Worm (Caenorhabditis elegans) whole organism, early embryonic: ENCODE results near the gene gcst-1.
"Not testable (repeated sequence)": the region's sequence is repeated elsewhere in the genome, so short reads cannot be mapped to it uniquely, and the experiment has no call there.

Source experiments
- B0310.2 ChIP-seq: sonication (generic microtip); optimal IDR thresholded peaks from 2 replicates; lab custom pipeline; 2016; ENCODE audit warnings: mild to moderate bottlenecking, missing genetic modification characterization, missing compliant biosample characterization
- F13C5.2 ChIP-seq: sonication (generic microtip); optimal IDR thresholded peaks from 2 replicates; lab custom pipeline; 2017; ENCODE audit warnings: mild to moderate bottlenecking, missing genetic modification characterization, inconsistent platforms, missing compliant biosample characterization
- aly-1 ChIP-seq: sonication (generic microtip); optimal IDR thresholded peaks from 2 replicates; lab custom pipeline; 2016; ENCODE audit warnings: missing genetic modification characterization, missing compliant biosample characterization
- ama-1 ChIP-seq: fragments of 150-350 bp; optimal IDR thresholded peaks from 2 replicates; lab custom pipeline; 2014
- ceh-13 ChIP-seq: fragments of 200-800 bp; sonication (Bioruptor generic); optimal IDR thresholded peaks from 2 replicates; lab custom pipeline; 2018; ENCODE audit warnings: mild to moderate bottlenecking, missing genetic modification characterization, missing compliant biosample characterization
- ceh-36 ChIP-seq: sonication (generic microtip); optimal IDR thresholded peaks from 2 replicates; lab custom pipeline; 2016; ENCODE audit warnings: missing genetic modification characterization, inconsistent platforms, missing compliant biosample characterization
- ets-7 ChIP-seq: sonication (generic microtip); optimal IDR thresholded peaks from 2 replicates; lab custom pipeline; 2016; ENCODE audit warnings: missing genotype, missing genetic modification characterization, missing compliant biosample characterization
- flt-1 ChIP-seq: fragments of 200-800 bp; sonication (Bioruptor generic); IDR thresholded peaks from 2 replicates; pipeline ENCODE4 v1.3.6; 2022; ENCODE audit warnings: missing genetic modification characterization, missing compliant biosample characterization
- hmbx-1 ChIP-seq: sonication (generic microtip); optimal IDR thresholded peaks from 2 replicates; lab custom pipeline; 2016; ENCODE audit warnings: mild to moderate bottlenecking, missing genetic modification characterization, missing compliant biosample characterization
- hmg-4 ChIP-seq: fragments of 200-800 bp; sonication (Bioruptor generic); optimal IDR thresholded peaks from 2 replicates; lab custom pipeline; 2018; ENCODE audit warnings: mild to moderate bottlenecking, missing genetic modification characterization, missing compliant biosample characterization
- hnd-1 ChIP-seq: sonication (generic microtip); optimal IDR thresholded peaks from 2 replicates; lab custom pipeline; 2016; ENCODE audit warnings: missing genetic modification characterization, missing compliant biosample characterization
- pes-1 ChIP-seq: fragments of 200-800 bp; sonication (Bioruptor generic); IDR thresholded peaks from 2 replicates; pipeline ENCODE4 v1.3.6; 2022; ENCODE audit warnings: missing genetic modification reagents, missing genetic modification characterization, missing compliant biosample characterization
- scrt-1 ChIP-seq: fragments of 200-800 bp; sonication (Bioruptor generic); IDR thresholded peaks from 2 replicates; pipeline ENCODE4 v1.3.6; 2022; ENCODE audit warnings: missing genetic modification characterization, missing compliant biosample characterization
- sea-1 ChIP-seq: fragments of 200-800 bp; sonication (Bioruptor generic); conservative IDR thresholded peaks from 2 replicates; pipeline ENCODE4 v1.3.6; 2022; ENCODE audit warnings: missing genetic modification characterization, missing compliant biosample characterization
- tbx-11 ChIP-seq: fragments of 200-800 bp; sonication (Bioruptor generic); IDR thresholded peaks from 2 replicates; pipeline ENCODE4 v1.3.6; 2022; ENCODE audit warnings: missing genetic modification characterization, missing compliant biosample characterization
- tbx-37 ChIP-seq: fragments of 200-800 bp; sonication (Bioruptor generic); conservative IDR thresholded peaks from 2 replicates; pipeline ENCODE4 v1.3.6; 2022; ENCODE audit warnings: missing genetic modification reagents, missing genetic modification characterization, missing compliant biosample characterization
- tra-4 ChIP-seq: sonication (generic microtip); optimal IDR thresholded peaks from 2 replicates; lab custom pipeline; 2017; ENCODE audit warnings: missing genetic modification characterization, missing compliant biosample characterization

gcst-1 gene

ce11 chrV:5712652-5713051 is at the start of gene gcst-1:
gcst-1 (plus strand) TSS chrV:5712928.
- TF ChIP-seq tbx-37 (no peak), ceh-13 (GFP tag; lab: Kevin White, UChicago) (no peak), hmg-4 (GFP tag; lab: Kevin White, UChicago) (no peak), ceh-36 (tag; lab: Kevin White, UChicago) (no peak), sea-1 (GFP tag; lab: Robert Waterston, UW) (no peak), ama-1 (no peak), tra-4 (tag; lab: Kevin White, UChicago) (no peak), aly-1 (tag; lab: Kevin White, UChicago) (no peak), tbx-11 (GFP tag; lab: Robert Waterston, UW) (no peak), F13C5.2 (tag; lab: Kevin White, UChicago) (no peak)

- TF ChIP-seq ceh-36 (tag; lab: Kevin White, UChicago); hmbx-1 (tag; lab: Kevin White, UChicago); ceh-13 (GFP tag; lab: Kevin White, UChicago): not testable (repeated sequence)
Observed at ce11 chrV:5663317-5663716, 49.4 kb upstream of the gcst-1 start, which contains the start of gene C14C11.1. C14C11.1 (plus strand) TSS chrV:5663617.

- TF ChIP-seq scrt-1 (no peak), sea-1 (GFP tag; lab: Robert Waterston, UW) (no peak), ama-1 (no peak), flt-1 (GFP tag; lab: Robert Waterston, UW) (no peak), pes-1 (no peak), B0310.2 (tag; lab: Kevin White, UChicago) (no peak), tbx-37 (no peak), aly-1 (tag; lab: Kevin White, UChicago) (no peak), tra-4 (tag; lab: Kevin White, UChicago) (no peak), tbx-11 (GFP tag; lab: Robert Waterston, UW) (no peak), ets-7 (tag; lab: Kevin White, UChicago) (no peak)
Observed at ce11 chrV:5666036-5666729, 46.5 kb upstream of the gcst-1 start, which contains the start of gene C14C11.7. C14C11.7 (minus strand) TSS chrV:5666086.

- TF ChIP-seq ceh-36 (tag; lab: Kevin White, UChicago) (no peak), ceh-13 (GFP tag; lab: Kevin White, UChicago) (no peak), tbx-37 (no peak), tbx-11 (GFP tag; lab: Robert Waterston, UW) (no peak), flt-1 (GFP tag; lab: Robert Waterston, UW) (no peak), pes-1 (peak; percentile 29; the same call in 1 of the 2 replicates), hmbx-1 (tag; lab: Kevin White, UChicago) (no peak)
Observed at ce11 chrV:5667337-5667736, 45.4 kb upstream of the gcst-1 start.

- TF ChIP-seq hmbx-1 (tag; lab: Kevin White, UChicago) (no peak), ama-1 (no peak), hnd-1 (tag; lab: Kevin White, UChicago) (no peak), ceh-36 (tag; lab: Kevin White, UChicago) (no peak), flt-1 (GFP tag; lab: Robert Waterston, UW) (no peak), scrt-1 (no peak), tbx-11 (GFP tag; lab: Robert Waterston, UW) (no peak), ceh-13 (GFP tag; lab: Kevin White, UChicago) (no peak), tbx-37 (no peak), ets-7 (tag; lab: Kevin White, UChicago) (no peak), pes-1 (no peak), hmg-4 (GFP tag; lab: Kevin White, UChicago) (no peak), tra-4 (tag; lab: Kevin White, UChicago) (no peak)
Observed at ce11 chrV:5668968-5669367, 43.8 kb upstream of the gcst-1 start.

ce11 chrV:5672270-5672669 is 40.5 kb upstream of the gcst-1 start:
- TF ChIP-seq B0310.2 (tag; lab: Kevin White, UChicago), result no peak
- no peak for TF ChIP-seq flt-1 (GFP tag; lab: Robert Waterston, UW)
- no peak for TF ChIP-seq hnd-1 (tag; lab: Kevin White, UChicago)
- no peak for TF ChIP-seq tbx-37
- TF ChIP-seq F13C5.2 (tag; lab: Kevin White, UChicago), result no peak
- TF ChIP-seq ets-7 (tag; lab: Kevin White, UChicago), result no peak
- no peak for TF ChIP-seq tra-4 (tag; lab: Kevin White, UChicago)
- TF ChIP-seq tbx-11 (GFP tag; lab: Robert Waterston, UW), result no peak
- TF ChIP-seq scrt-1, result no peak
- no peak for TF ChIP-seq hmg-4 (GFP tag; lab: Kevin White, UChicago)
- TF ChIP-seq ama-1, result no peak
- no peak for TF ChIP-seq aly-1 (tag; lab: Kevin White, UChicago)
- no peak for TF ChIP-seq pes-1
- TF ChIP-seq hmbx-1 (tag; lab: Kevin White, UChicago), result no peak
- no peak for TF ChIP-seq ceh-13 (GFP tag; lab: Kevin White, UChicago)
- TF ChIP-seq sea-1 (GFP tag; lab: Robert Waterston, UW), result no peak
- TF ChIP-seq ceh-36 (tag; lab: Kevin White, UChicago), result no peak

- TF ChIP-seq F13C5.2 (tag; lab: Kevin White, UChicago), result no peak
- TF ChIP-seq hnd-1 (tag; lab: Kevin White, UChicago), result no peak
- no peak for TF ChIP-seq flt-1 (GFP tag; lab: Robert Waterston, UW)
- no peak for TF ChIP-seq scrt-1
- TF ChIP-seq tbx-37, result no peak
- no peak for TF ChIP-seq sea-1 (GFP tag; lab: Robert Waterston, UW)
- no peak for TF ChIP-seq pes-1
- TF ChIP-seq aly-1 (tag; lab: Kevin White, UChicago), result no peak
- TF ChIP-seq tbx-11 (GFP tag; lab: Robert Waterston, UW), result no peak
- no peak for TF ChIP-seq ama-1
- no peak for TF ChIP-seq ets-7 (tag; lab: Kevin White, UChicago)
- no peak for TF ChIP-seq B0310.2 (tag; lab: Kevin White, UChicago)
- TF ChIP-seq ceh-36 (tag; lab: Kevin White, UChicago), result no peak
- no peak for TF ChIP-seq tra-4 (tag; lab: Kevin White, UChicago)
Observed at ce11 chrV:5676011-5676410, 36.7 kb upstream of the gcst-1 start, which contains the start of gene pqn-13. pqn-13 (minus strand) TSS chrV:5676111.
